Worm (Caenorhabditis elegans) whole organism, late embryonic: ENCODE data around the gene mmad-1.
"Not testable (repeated sequence)": the region's sequence is repeated elsewhere in the genome, so short reads cannot be mapped to it uniquely, and the experiment has no call there.

Experiments
- C38D4.7 ChIP-seq: fragments of 200-800 bp; sonication (Bioruptor generic); optimal IDR thresholded peaks from 2 replicates; lab custom pipeline; 2018; ENCODE audit warnings: mild to moderate bottlenecking, missing genetic modification characterization, moderate library complexity, missing compliant biosample characterization
- T23F11.4 ChIP-seq: fragments of 200-800 bp; sonication (Bioruptor generic); optimal IDR thresholded peaks from 2 replicates; lab custom pipeline; 2018; ENCODE audit warnings: mild to moderate bottlenecking, missing genetic modification characterization, missing compliant biosample characterization
- ama-1 ChIP-seq: fragments of 150-350 bp; optimal IDR thresholded peaks from 2 replicates; lab custom pipeline; 2014
- ceh-18 ChIP-seq: sonication (generic microtip); optimal IDR thresholded peaks from 2 replicates; lab custom pipeline; 2016; ENCODE audit warnings: missing genetic modification characterization, missing compliant biosample characterization
- ceh-2 ChIP-seq: sonication (generic microtip); optimal IDR thresholded peaks from 2 replicates; lab custom pipeline; 2016; ENCODE audit warnings: missing genotype, missing genetic modification characterization, missing compliant biosample characterization
- ceh-22 ChIP-seq: sonication (generic microtip); optimal IDR thresholded peaks from 2 replicates; lab custom pipeline; 2017; ENCODE audit warnings: missing biosample characterization, missing genetic modification characterization
- ceh-24 ChIP-seq: sonication (generic microtip); optimal IDR thresholded peaks from 2 replicates; lab custom pipeline; 2016; ENCODE audit warnings: mild to moderate bottlenecking, missing genetic modification characterization, missing compliant biosample characterization
- ceh-31 ChIP-seq: sonication (generic microtip); optimal IDR thresholded peaks from 2 replicates; lab custom pipeline; 2016; ENCODE audit warnings: missing genetic modification characterization, missing compliant biosample characterization
- ceh-45 ChIP-seq: fragments of 200-800 bp; sonication (Bioruptor generic); IDR thresholded peaks from 2 replicates; pipeline ENCODE4 v1.3.6; 2022; ENCODE audit warnings: missing genetic modification reagents, missing genetic modification characterization, missing compliant biosample characterization
- ceh-48 ChIP-seq: sonication (generic microtip); optimal IDR thresholded peaks from 2 replicates; lab custom pipeline; 2016; ENCODE audit warnings: missing genetic modification characterization, inconsistent platforms, missing compliant biosample characterization
- ceh-6 ChIP-seq: fragments of 200-800 bp; sonication (Bioruptor generic); optimal IDR thresholded peaks from 2 replicates; lab custom pipeline; 2018; ENCODE audit warnings: mild to moderate bottlenecking, missing genetic modification characterization, missing compliant biosample characterization
- dve-1 ChIP-seq: sonication (generic microtip); optimal IDR thresholded peaks from 2 replicates; lab custom pipeline; 2017; ENCODE audit warnings: antibody characterized with exemption, mild to moderate bottlenecking, missing genetic modification characterization, missing compliant biosample characterization
- ets-4 ChIP-seq: sonication (generic microtip); optimal IDR thresholded peaks from 2 replicates; lab custom pipeline; 2016; ENCODE audit warnings: missing genetic modification characterization, missing compliant biosample characterization
- fax-1 ChIP-seq: sonication (generic microtip); optimal IDR thresholded peaks from 2 replicates; lab custom pipeline; 2016; ENCODE audit warnings: missing genotype, missing genetic modification characterization, missing compliant biosample characterization
- hlh-15 ChIP-seq: sonication (generic microtip); optimal IDR thresholded peaks from 2 replicates; lab custom pipeline; 2016; ENCODE audit warnings: missing genetic modification characterization, missing compliant biosample characterization
- hlh-6 ChIP-seq: sonication (generic microtip); optimal IDR thresholded peaks from 2 replicates; lab custom pipeline; 2016; ENCODE audit warnings: missing genotype, missing genetic modification characterization, missing compliant biosample characterization
- hlh-8 ChIP-seq: sonication (generic microtip); optimal IDR thresholded peaks from 2 replicates; lab custom pipeline; 2016; ENCODE audit warnings: missing genotype, missing genetic modification characterization, missing compliant biosample characterization
- lim-6 ChIP-seq: sonication (generic microtip); optimal IDR thresholded peaks from 2 replicates; lab custom pipeline; 2016; ENCODE audit warnings: missing genetic modification characterization, missing compliant biosample characterization
- lin-11 ChIP-seq: fragments of 200-800 bp; sonication (Bioruptor generic); optimal IDR thresholded peaks from 2 replicates; lab custom pipeline; 2018; ENCODE audit warnings: mild to moderate bottlenecking, missing genetic modification characterization, missing compliant biosample characterization
- mec-3 ChIP-seq: sonication (generic microtip); optimal IDR thresholded peaks from 2 replicates; lab custom pipeline; 2016; ENCODE audit warnings: borderline replicate concordance, missing genetic modification characterization, missing compliant biosample characterization
- nhr-11 ChIP-seq: fragments of 150-350 bp; optimal IDR thresholded peaks from 2 replicates; lab custom pipeline; 2014; ENCODE audit warnings: missing biosample characterization, missing genetic modification characterization
- pha-2 ChIP-seq: sonication (generic microtip); optimal IDR thresholded peaks from 2 replicates; lab custom pipeline; 2017; ENCODE audit warnings: mild to moderate bottlenecking, missing genetic modification characterization, missing compliant biosample characterization
- pha-4 ChIP-seq: fragments of 150-350 bp; optimal IDR thresholded peaks from 2 replicates; lab custom pipeline; 2018; ENCODE audit warnings: missing biosample characterization, missing genetic modification reagents, missing genetic modification characterization
- pqm-1 ChIP-seq: sonication (generic microtip); optimal IDR thresholded peaks from 2 replicates; lab custom pipeline; 2016; ENCODE audit warnings: missing genetic modification characterization, missing compliant biosample characterization
- pros-1 ChIP-seq: fragments of 150-350 bp; optimal IDR thresholded peaks from 2 replicates; lab custom pipeline; 2014; ENCODE audit warnings: missing biosample characterization, missing genetic modification reagents, missing genetic modification characterization
- ref-2 ChIP-seq: sonication (generic microtip); optimal IDR thresholded peaks from 2 replicates; lab custom pipeline; 2016; ENCODE audit warnings: missing genetic modification characterization, missing compliant biosample characterization
- rnt-1 ChIP-seq: sonication (generic microtip); optimal IDR thresholded peaks from 2 replicates; lab custom pipeline; 2016; ENCODE audit warnings: missing genetic modification characterization, missing compliant biosample characterization
- sox-2 ChIP-seq: fragments of 200-800 bp; sonication (Bioruptor generic); IDR thresholded peaks from 2 replicates; pipeline ENCODE4 v1.3.6; 2022; ENCODE audit warnings: missing genetic modification reagents, missing genetic modification characterization, missing compliant biosample characterization
- sox-4 ChIP-seq: sonication (generic microtip); optimal IDR thresholded peaks from 2 replicates; lab custom pipeline; 2017; ENCODE audit warnings: mild to moderate bottlenecking, missing genetic modification characterization, inconsistent platforms, missing compliant biosample characterization
- syd-9 ChIP-seq: sonication (generic microtip); optimal IDR thresholded peaks from 2 replicates; lab custom pipeline; 2016; ENCODE audit warnings: mild to moderate bottlenecking, missing genetic modification characterization, moderate library complexity, missing compliant biosample characterization
- ttx-3 ChIP-seq: sonication (generic microtip); optimal IDR thresholded peaks from 2 replicates; lab custom pipeline; 2016; ENCODE audit warnings: missing genetic modification reagents, missing genetic modification characterization, missing compliant biosample characterization
- unc-3 ChIP-seq, 2 experiments: fragments of 200-800 bp in 1 of 2; sonication (Bioruptor generic) in 1 of 2; sonication (generic microtip) in 1 of 2; conservative IDR thresholded peaks in 1 of 2; optimal IDR thresholded peaks in 1 of 2; 2 replicates each; pipeline versions ENCODE4 v1.3.6 to Lab custom; 2016 to 2022; ENCODE audit warnings: missing compliant biosample characterization in 2 of 2, missing genetic modification characterization in 2 of 2, missing genetic modification reagents in 1 of 2
- unc-42 ChIP-seq: sonication (generic microtip); optimal IDR thresholded peaks from 2 replicates; lab custom pipeline; 2016; ENCODE audit warnings: missing genotype, missing genetic modification characterization, missing compliant biosample characterization
- ztf-16 ChIP-seq: sonication (generic microtip); optimal IDR thresholded peaks from 2 replicates; lab custom pipeline; 2017; ENCODE audit warnings: missing genetic modification characterization, missing compliant biosample characterization

The mmad-1 gene

ce11 chrIII:13503379-13503778 lies 45.4 kb downstream of the mmad-1 start, which contains the start of gene T28A8.4:
TSS of gene T28A8.4 (plus strand) at chrIII:13503679.
- TF ChIP-seq ref-2 (tag; lab: Kevin White, UChicago) = no peak
- no peak for TF ChIP-seq T23F11.4 (GFP tag; lab: Kevin White, UChicago)
- no peak for TF ChIP-seq sox-2
- TF ChIP-seq mec-3 (tag; lab: Kevin White, UChicago) = no peak
- no peak for TF ChIP-seq ets-4 (tag; lab: Kevin White, UChicago)
- no peak for TF ChIP-seq syd-9 (tag; lab: Kevin White, UChicago)
- no peak for TF ChIP-seq ceh-18 (tag; lab: Kevin White, UChicago)
- TF ChIP-seq unc-3 (GFP tag; conservative IDR thresholded peaks at IDR 0.05; lab: Robert Waterston, UW) = no peak
- TF ChIP-seq unc-3 (tag; optimal IDR thresholded peaks at IDR 0.05; lab: Kevin White, UChicago) = no peak
- no peak for TF ChIP-seq lim-6 (tag; lab: Kevin White, UChicago)
- TF ChIP-seq hlh-6 (tag; lab: Kevin White, UChicago) = no peak
- TF ChIP-seq nhr-11 = no peak
- no peak for TF ChIP-seq hlh-8 (tag; lab: Kevin White, UChicago)
- TF ChIP-seq ceh-24 (tag; lab: Kevin White, UChicago) = no peak
- no peak for TF ChIP-seq rnt-1 (tag; lab: Kevin White, UChicago)
- TF ChIP-seq ttx-3 = no peak
- no peak for TF ChIP-seq ceh-22 (tag; lab: Kevin White, UChicago)
- TF ChIP-seq, all 69 proteins: peak for 0

DNA sequence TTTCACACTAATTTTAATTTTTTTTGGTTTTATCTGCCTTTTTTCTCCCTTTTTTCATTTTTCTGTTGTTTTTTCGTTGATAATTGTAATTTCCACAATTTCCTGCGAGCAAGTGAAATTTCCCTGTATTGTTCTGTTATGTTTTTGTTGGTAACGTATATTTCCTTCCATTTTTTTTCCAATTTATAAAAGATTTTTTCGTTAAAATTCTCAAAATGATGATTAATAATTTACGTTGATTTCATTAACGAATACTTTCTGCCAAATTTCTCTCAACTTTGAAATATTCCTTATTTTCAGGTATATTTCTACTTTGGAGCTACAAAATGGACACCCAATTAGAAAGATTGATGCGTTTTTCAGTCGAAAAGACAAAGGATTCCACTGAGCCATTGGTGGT lies 46.3 kb downstream of the mmad-1 start, which contains the start of gene T28A8.8:
T28A8.8 (plus strand) TSS at position 301 of the 400 bp plus-strand sequence.
- TF ChIP-seq unc-42 (no peak), sox-4 (tag; lab: Kevin White, UChicago) (no peak), ceh-6 (no peak), fax-1 (tag; lab: Kevin White, UChicago) (no peak), pha-2 (tag; lab: Kevin White, UChicago) (no peak), pha-4 (tag; lab: Kevin White, UChicago) (no peak), ceh-48 (tag; lab: Kevin White, UChicago) (no peak), lin-11 (tag; lab: Kevin White, UChicago) (no peak), pros-1 (tag; lab: Kevin White, UChicago) (no peak), ceh-24 (tag; lab: Kevin White, UChicago) (no peak), C38D4.7 (GFP tag; lab: Kevin White, UChicago) (no peak), syd-9 (tag; lab: Kevin White, UChicago) (no peak)

DNA sequence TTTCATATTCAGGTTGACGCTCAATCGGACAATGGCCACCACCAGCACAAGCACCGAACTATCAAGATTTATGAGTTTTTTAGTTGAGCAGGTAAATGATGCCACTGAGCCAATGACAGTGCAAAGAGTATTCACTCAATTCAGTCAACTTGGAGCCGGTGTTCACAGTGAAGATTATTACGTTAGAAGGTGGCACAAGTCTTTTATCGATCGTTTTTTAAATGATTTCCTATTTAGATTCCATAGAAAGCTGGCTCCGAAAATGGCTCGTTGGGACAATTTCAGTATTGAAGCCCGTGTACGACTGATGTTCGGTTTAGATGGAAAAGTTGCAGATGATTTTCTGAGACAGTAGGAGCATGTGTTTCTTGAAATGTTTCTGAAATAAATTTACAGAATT lies 47.2 kb downstream of the mmad-1 start, which contains the start of gene T28A8.5:
T28A8.5 (plus strand) TSS at position 32 of the 400 bp plus-strand sequence.
- TF ChIP-seq rnt-1 (tag; lab: Kevin White, UChicago) (no peak), ceh-31 (tag; lab: Kevin White, UChicago) (no peak), T23F11.4 (GFP tag; lab: Kevin White, UChicago) (no peak), pha-4 (tag; lab: Kevin White, UChicago) (no peak), pqm-1 (tag; lab: Kevin White, UChicago) (no peak), ets-4 (tag; lab: Kevin White, UChicago) (no peak), ama-1 (no peak), hlh-15 (tag; lab: Kevin White, UChicago) (no peak), dve-1 (no peak), sox-2 (no peak), ceh-6 (no peak), ceh-48 (tag; lab: Kevin White, UChicago) (no peak), ztf-16 (tag; lab: Kevin White, UChicago) (no peak), sox-4 (tag; lab: Kevin White, UChicago) (no peak)

ce11 chrIII:13498899-13499298 lies 49.9 kb downstream of the mmad-1 start, which contains the start of gene T28A8.6:
TSS of gene T28A8.6 (plus strand) at chrIII:13499199.
- TF ChIP-seq ceh-45 (GFP tag; lab: Robert Waterston, UW); pqm-1 (tag; lab: Kevin White, UChicago); ceh-2 (tag; lab: Kevin White, UChicago): not testable (repeated sequence)
